Worm (Caenorhabditis elegans): Measurements from ENCODE around the gene F55B12.10.

The F55B12.10 gene

ce11 chrV:13839433-13839832, at the start of gene F55B12.10:
Gene F55B12.10, plus strand, starts transcription at chrV:13839733.
- no peak for TF ChIP-seq nhr-237 (tag; optimal IDR thresholded peaks at IDR 0.05)
- no peak for TF ChIP-seq sem-2 (GFP tag; optimal IDR thresholded peaks at IDR 0.05)
- TF ChIP-seq blmp-1 (tag; optimal IDR thresholded peaks at IDR 0.05) = no peak
- TF ChIP-seq elt-1 (tag; optimal IDR thresholded peaks at IDR 0.05; ENCODE audit: borderline replicate concordance, insufficient read depth) = no peak
- no peak for TF ChIP-seq nhr-2 (tag; optimal IDR thresholded peaks at IDR 0.05)
- no peak for TF ChIP-seq ceh-39 (tag; optimal IDR thresholded peaks at IDR 0.05)
- no peak for TF ChIP-seq unc-120 (tag; optimal IDR thresholded peaks at IDR 0.05; ENCODE audit: poor library complexity, severe bottlenecking)
- no peak for TF ChIP-seq mab-5 (tag; optimal IDR thresholded peaks at IDR 0.05)
- no peak for TF ChIP-seq bed-3 (GFP tag; optimal IDR thresholded peaks at IDR 0.05)
- no peak for TF ChIP-seq unc-62 (GFP tag; optimal IDR thresholded peaks at IDR 0.05)
- no peak for TF ChIP-seq nhr-76 (tag; optimal IDR thresholded peaks at IDR 0.05)
- TF ChIP-seq ztf-11 (tag; optimal IDR thresholded peaks at IDR 0.05) = no peak

- TF ChIP-seq sptf-1 (tag; optimal IDR thresholded peaks at IDR 0.05) (no peak), mls-2 (tag; optimal IDR thresholded peaks at IDR 0.05) (no peak), elt-1 (tag; optimal IDR thresholded peaks at IDR 0.05; ENCODE audit: borderline replicate concordance, insufficient read depth) (no peak), tbx-8 (GFP tag; optimal IDR thresholded peaks at IDR 0.05) (no peak), nhr-76 (tag; optimal IDR thresholded peaks at IDR 0.05) (no peak), nhr-2 (tag; optimal IDR thresholded peaks at IDR 0.05) (no peak), nhr-28 (tag; optimal IDR thresholded peaks at IDR 0.05) (no peak), snpc-4 (tag; optimal IDR thresholded peaks at IDR 0.05) (no peak)
These were observed 49.4 kb upstream of the F55B12.10 start for ce11 chrV:13790117-13790516.

- TF ChIP-seq ceh-83 (GFP tag; optimal IDR thresholded peaks at IDR 0.05) = no peak
These were observed 49.0 kb upstream of the F55B12.10 start for ce11 chrV:13790557-13790956.

- no peak for TF ChIP-seq unc-62 (GFP tag; optimal IDR thresholded peaks at IDR 0.05)
- TF ChIP-seq hlh-1 (tag; optimal IDR thresholded peaks at IDR 0.05) = no peak
- no peak for TF ChIP-seq sem-2 (GFP tag; optimal IDR thresholded peaks at IDR 0.05)
- no peak for TF ChIP-seq pha-4 (tag; optimal IDR thresholded peaks at IDR 0.05)
- TF ChIP-seq cnd-1 (tag; optimal IDR thresholded peaks at IDR 0.05) = no peak
- TF ChIP-seq unc-39 (tag; optimal IDR thresholded peaks at IDR 0.05) = no peak
- no peak for TF ChIP-seq nhr-76 (tag; optimal IDR thresholded peaks at IDR 0.05)
- TF ChIP-seq mep-1 (tag; optimal IDR thresholded peaks at IDR 0.05) = no peak
These were observed 45.5 kb upstream of the F55B12.10 start for ce11 chrV:13794046-13794445.

- TF ChIP-seq nhr-28 (tag; optimal IDR thresholded peaks at IDR 0.05) = no peak
- TF ChIP-seq ces-1 (GFP tag; optimal IDR thresholded peaks at IDR 0.05) = peak; percentile 18
These were observed 43.2 kb upstream of the F55B12.10 start, which contains the start of gene twk-32 for ce11 chrV:13796246-13796776. Gene twk-32, plus strand, starts transcription at chrV:13796641.

ce11 chrV:13799190-13799589, 40.3 kb upstream of the F55B12.10 start:
- TF ChIP-seq sptf-1 (tag; optimal IDR thresholded peaks at IDR 0.05) (no peak), zip-8 (tag; optimal IDR thresholded peaks at IDR 0.05) (no peak), M03D4.4 (tag; optimal IDR thresholded peaks at IDR 0.05) (no peak), bed-3 (GFP tag; optimal IDR thresholded peaks at IDR 0.05) (no peak), blmp-1 (tag; optimal IDR thresholded peaks at IDR 0.05) (no peak), snpc-4 (tag; optimal IDR thresholded peaks at IDR 0.05) (no peak), mab-5 (tag; optimal IDR thresholded peaks at IDR 0.05) (no peak), unc-120 (tag; optimal IDR thresholded peaks at IDR 0.05; ENCODE audit: poor library complexity, severe bottlenecking) (no peak), hlh-1 (tag; optimal IDR thresholded peaks at IDR 0.05) (no peak), drap-1 (GFP tag; optimal IDR thresholded peaks at IDR 0.05) (no peak), nhr-237 (tag; optimal IDR thresholded peaks at IDR 0.05) (no peak), lin-13 (tag; optimal IDR thresholded peaks at IDR 0.05) (no peak), elt-1 (tag; optimal IDR thresholded peaks at IDR 0.05; ENCODE audit: borderline replicate concordance, insufficient read depth) (no peak), elt-3 (tag; optimal IDR thresholded peaks at IDR 0.05) (no peak)

Measured in whole organism, mixed stage, embryonic.